Worm (Caenorhabditis elegans) whole organism, L3 larva: Measurements from ENCODE around the gene srbc-14.

ENCODE experiments used
- R02D3.7 ChIP-seq: fragments of 150-350 bp; optimal IDR thresholded peaks from 2 replicates; lab custom pipeline; 2014; ENCODE audit warnings: missing biosample characterization, missing genetic modification characterization
- ceh-16 ChIP-seq: sonication (generic microtip); optimal IDR thresholded peaks from 2 replicates; lab custom pipeline; 2017; ENCODE audit warnings: missing biosample characterization, missing genetic modification characterization
- ceh-82 ChIP-seq: fragments of 150-350 bp; optimal IDR thresholded peaks from 2 replicates; lab custom pipeline; 2014; ENCODE audit warnings: missing biosample characterization, missing genetic modification characterization
- egl-27 ChIP-seq: sonication (generic microtip); optimal IDR thresholded peaks from 4 replicates; lab custom pipeline; 2017; ENCODE audit warnings: missing biosample characterization, missing genetic modification reagents, missing genetic modification characterization
- elt-1 ChIP-seq: fragments of 150-350 bp; optimal IDR thresholded peaks from 2 replicates; lab custom pipeline; 2014; ENCODE audit warnings: missing biosample characterization, missing genetic modification characterization
- fos-1 ChIP-seq: fragments of 150-350 bp; optimal IDR thresholded peaks from 2 replicates; lab custom pipeline; 2014; ENCODE audit warnings: missing biosample characterization, missing genetic modification characterization
- jun-1 ChIP-seq: fragments of 150-350 bp; optimal IDR thresholded peaks from 2 replicates; lab custom pipeline; 2014; ENCODE audit warnings: missing biosample characterization, missing genetic modification reagents, missing genetic modification characterization
- mdl-1 ChIP-seq: fragments of 150-350 bp; optimal IDR thresholded peaks from 2 replicates; lab custom pipeline; 2014; ENCODE audit warnings: missing biosample characterization, missing genetic modification characterization
- nhr-23 ChIP-seq: fragments of 150-350 bp; optimal IDR thresholded peaks from 2 replicates; lab custom pipeline; 2014; ENCODE audit warnings: missing biosample characterization, missing genetic modification reagents, missing genetic modification characterization
- nhr-67 ChIP-seq: fragments of 150-350 bp; optimal IDR thresholded peaks from 2 replicates; lab custom pipeline; 2014; ENCODE audit warnings: missing biosample characterization, missing genetic modification characterization
- sea-2 ChIP-seq: fragments of 150-350 bp; sonication (generic microtip); optimal IDR thresholded peaks from 4 replicates; lab custom pipeline; 2014; ENCODE audit warnings: missing biosample characterization, missing genetic modification reagents, missing genetic modification characterization
- ztf-4 ChIP-seq: fragments of 150-350 bp; optimal IDR thresholded peaks from 2 replicates; lab custom pipeline; 2014; ENCODE audit warnings: missing biosample characterization, missing genetic modification characterization

ce11 chrV:17068839-17069238, 2.6 kb downstream of the srbc-14 start, which contains the start of gene T05E12.8:
- TF ChIP-seq ceh-82 (tag; lab: Kevin White, UChicago) (no peak), elt-1 (tag; lab: Kevin White, UChicago) (no peak), fos-1 (tag; lab: Kevin White, UChicago) (no peak), nhr-67 (tag; lab: Kevin White, UChicago) (no peak), ceh-16 (tag; lab: Kevin White, UChicago) (no peak), jun-1 (no peak), R02D3.7 (tag; lab: Kevin White, UChicago) (no peak), sea-2 (GFP tag; lab: Kevin White, UChicago) (no peak), ztf-4 (tag; lab: Kevin White, UChicago) (no peak), nhr-23 (tag; lab: Kevin White, UChicago) (no peak), egl-27 (tag; lab: Kevin White, UChicago) (no peak), mdl-1 (tag; lab: Kevin White, UChicago) (no peak)
